Fruit fly (Drosophila melanogaster): ENCODE results near the gene bon.

DNA sequence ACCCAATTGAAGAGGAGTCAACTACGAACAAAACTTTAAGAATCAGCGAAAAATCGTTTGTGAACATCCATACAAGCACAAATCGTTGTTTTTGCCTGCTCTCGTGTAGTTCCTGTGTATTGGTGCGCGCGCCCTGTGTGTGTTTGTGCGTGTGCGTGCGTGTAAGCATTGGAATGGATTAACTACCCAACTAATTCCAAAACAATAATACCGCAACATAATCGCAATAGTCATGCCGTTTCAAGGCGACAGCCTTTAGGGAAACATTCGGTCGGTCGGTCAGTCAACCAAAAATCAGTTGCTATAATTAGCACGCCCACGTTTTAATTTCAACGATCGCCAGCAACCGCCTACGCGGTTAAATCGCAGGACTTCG, 512 bp downstream of the bon start:
- TF ChIP-seq usp (GFP tag; optimal IDR thresholded peaks at IDR 0.05) (no peak), psq (optimal IDR thresholded peaks at IDR 0.05) (no peak), pan (optimal IDR thresholded peaks at IDR 0.05) (no peak), Dll (optimal IDR thresholded peaks at IDR 0.05) (no peak)
